Fruit fly (Drosophila melanogaster) whole organism, wandering third instar larva: ENCODE results near the gene H2.0.

Experiments
- Dfd ChIP-seq: fragments of >200 bp; optimal IDR thresholded peaks from 2 replicates; lab custom pipeline; 2017; ENCODE audit warnings: missing biosample characterization, missing genetic modification characterization
- Dif ChIP-seq: fragments of 200-275, 200-300 bp; sonication (Bioruptor generic); optimal IDR thresholded peaks from 2 replicates; lab custom pipeline; 2018; ENCODE audit warnings: missing biosample characterization, missing genetic modification characterization; ENCODE audit not compliant: partially characterized antibody
- Hr78 ChIP-seq: fragments of >200 bp; optimal IDR thresholded peaks from 2 replicates; lab custom pipeline; 2017; ENCODE audit warnings: missing biosample characterization, missing genetic modification characterization
- Myc ChIP-seq: fragments of >200 bp; optimal IDR thresholded peaks from 2 replicates; lab custom pipeline; 2017
- N ChIP-seq: fragments of >200 bp; optimal IDR thresholded peaks from 2 replicates; lab custom pipeline; 2018; ENCODE audit warnings: missing biosample characterization, missing external identifiers, missing genetic modification characterization
- Sp1 ChIP-seq: fragments of 200-800 bp; sonication (Bioruptor generic); optimal IDR thresholded peaks from 3 replicates; lab custom pipeline; 2019; ENCODE audit warnings: missing biosample characterization, mild to moderate bottlenecking, missing genetic modification characterization, moderate library complexity
- br ChIP-seq: fragments of 200-800 bp; sonication (Bioruptor generic); optimal IDR thresholded peaks from 2 replicates; lab custom pipeline; 2016; ENCODE audit warnings: missing biosample characterization, missing genetic modification characterization
- brk ChIP-seq: fragments of 200-800 bp; sonication (Bioruptor generic); optimal IDR thresholded peaks from 2 replicates; lab custom pipeline; 2016; ENCODE audit warnings: missing biosample characterization, mild to moderate bottlenecking, missing genetic modification characterization
- dl ChIP-seq, 2 experiments: fragments of 175-275, 200-275 bp in 1 of 2; fragments of 200-275 bp in 1 of 2; sonication (Bioruptor generic); optimal IDR thresholded peaks; lab custom pipeline; 2018; ENCODE audit warnings: mild to moderate bottlenecking in 2 of 2, missing biosample characterization in 2 of 2, missing genetic modification characterization in 2 of 2, moderate library complexity in 2 of 2; ENCODE audit not compliant: partially characterized antibody in 2 of 2, insufficient read depth in 1 of 2
- h ChIP-seq: fragments of 200-800 bp; sonication (Bioruptor generic); optimal IDR thresholded peaks from 3 replicates; lab custom pipeline; 2016; ENCODE audit warnings: missing biosample characterization, mild to moderate bottlenecking, missing genetic modification characterization
- lola ChIP-seq: fragments of >200 bp; optimal IDR thresholded peaks from 2 replicates; lab custom pipeline; 2017; ENCODE audit warnings: missing biosample characterization, missing genetic modification characterization
- pan ChIP-seq: fragments of >200 bp; optimal IDR thresholded peaks from 2 replicates; lab custom pipeline; 2017
- usp ChIP-seq: fragments of >200 bp; optimal IDR thresholded peaks from 2 replicates; lab custom pipeline; 2017; ENCODE audit warnings: missing biosample characterization, missing genetic modification characterization

DNA sequence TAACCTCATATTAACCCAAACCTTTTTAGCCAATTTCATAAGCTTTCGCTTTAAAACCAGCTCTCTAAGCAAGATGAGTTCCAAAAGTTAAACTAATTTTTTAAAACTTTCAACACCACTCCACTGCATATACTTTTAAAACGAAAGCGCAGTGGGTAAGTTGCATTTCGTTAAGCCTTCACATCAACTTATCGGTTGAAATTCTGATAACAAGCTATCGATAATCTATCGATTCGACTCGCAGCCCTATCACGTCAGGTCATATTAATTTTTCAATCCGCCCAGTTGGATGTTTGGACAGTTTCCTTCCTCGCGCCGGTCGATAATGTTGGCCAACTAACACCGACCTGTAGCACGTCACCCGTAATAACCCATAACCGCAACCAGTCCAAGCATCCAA, 33.1 kb downstream of the H2.0 start, which contains the start of gene ifc:
- TF ChIP-seq Dif (GFP tag; lab: Kevin White, UChicago), result peak; percentile 61
- peak; percentile 98 for TF ChIP-seq N (GFP tag; lab: Kevin White, UChicago)
- no peak for TF ChIP-seq lola (GFP tag; lab: Kevin White, UChicago)
- TF ChIP-seq brk (GFP tag; lab: Kevin White, UChicago), result no peak
- TF ChIP-seq Hr78, result peak; percentile 66
- no peak for TF ChIP-seq Dfd
- TF ChIP-seq pan, result no peak
- TF ChIP-seq dl (GFP tag; optimal IDR thresholded peaks at IDR 0.05; lab: Kevin White, UChicago; ENCODE audit: insufficient read depth in 1 of 2, partially characterized antibody in 2 of 2), result no peak
- TF ChIP-seq Sp1, result peak; percentile 8
- no peak for TF ChIP-seq usp
- peak; percentile 64 for TF ChIP-seq h (GFP tag; lab: Kevin White, UChicago)
- TF ChIP-seq br (GFP tag; lab: Kevin White, UChicago), result peak; percentile 53
- TF ChIP-seq Myc (lab: Kevin White, UChicago), result no peak
